Worm (Caenorhabditis elegans) whole organism, L1 larva: ENCODE measurements around the gene K09C6.7.

ENCODE experiments used
- C04F5.9 ChIP-seq: sonication (generic microtip); optimal IDR thresholded peaks from 2 replicates; lab custom pipeline; 2016; ENCODE audit warnings: missing genetic modification characterization, missing compliant biosample characterization
- C34B4.2 ChIP-seq: sonication (generic microtip); optimal IDR thresholded peaks from 2 replicates; lab custom pipeline; 2017; ENCODE audit warnings: mild to moderate bottlenecking, missing genetic modification characterization, missing compliant biosample characterization
- F16B12.6 ChIP-seq: fragments of 150-350 bp; optimal IDR thresholded peaks from 2 replicates; lab custom pipeline; 2014; ENCODE audit warnings: missing biosample characterization, missing genetic modification characterization
- alr-1 ChIP-seq: fragments of 200-800 bp; sonication (Bioruptor generic); optimal IDR thresholded peaks from 2 replicates; lab custom pipeline; 2018; ENCODE audit warnings: borderline replicate concordance, mild to moderate bottlenecking, missing genetic modification characterization, missing compliant biosample characterization
- ama-1 ChIP-seq: fragments of 150-350 bp; optimal IDR thresholded peaks from 2 replicates; lab custom pipeline; 2014
- blmp-1 ChIP-seq: fragments of 150-350 bp; optimal IDR thresholded peaks from 2 replicates; lab custom pipeline; 2014; ENCODE audit warnings: missing biosample characterization, missing genetic modification characterization
- ceh-63 ChIP-seq: fragments of 200-800 bp; sonication (Bioruptor generic); optimal IDR thresholded peaks from 2 replicates; lab custom pipeline; 2018; ENCODE audit warnings: mild to moderate bottlenecking, missing genetic modification characterization, missing compliant biosample characterization
- ceh-82 ChIP-seq, 3 experiments: fragments of 150-350 bp in 1 of 3; sonication (generic microtip) in 2 of 3; optimal IDR thresholded peaks; 2 replicates each; lab custom pipeline; 2014 to 2017; ENCODE audit warnings: missing biosample characterization in 3 of 3, missing genetic modification characterization in 3 of 3
- dpl-1 ChIP-seq, 3 experiments: fragments of 150-350 bp in 2 of 3; sonication (generic microtip) in 1 of 3; optimal IDR thresholded peaks; 2 replicates each; lab custom pipeline; 2014 to 2017; ENCODE audit warnings: missing biosample characterization in 3 of 3, missing genetic modification characterization in 3 of 3, missing genetic modification reagents in 3 of 3
- egl-27 ChIP-seq, 2 experiments: fragments of 150-350 bp in 1 of 2; sonication (generic microtip); optimal IDR thresholded peaks; 3 replicates each; lab custom pipeline; 2017 to 2018; ENCODE audit warnings: missing biosample characterization in 2 of 2, missing genetic modification characterization in 2 of 2, missing genetic modification reagents in 2 of 2
- elt-3 ChIP-seq, 6 experiments: fragments of 150-350 bp in 1 of 6; sonication (generic microtip); optimal IDR thresholded peaks; 2 replicates each; lab custom pipeline; 2017 to 2018; ENCODE audit warnings: missing biosample characterization in 6 of 6, missing genetic modification characterization in 6 of 6, inconsistent platforms in 1 of 6
- ets-5 ChIP-seq: fragments of 200-800 bp; sonication (Bioruptor generic); IDR thresholded peaks from 2 replicates; pipeline ENCODE4 v1.3.6; 2022; ENCODE audit warnings: missing genetic modification characterization, missing compliant biosample characterization
- fkh-10 ChIP-seq: sonication (generic microtip); optimal IDR thresholded peaks from 2 replicates; lab custom pipeline; 2017; ENCODE audit warnings: missing biosample characterization, missing genetic modification reagents, missing genetic modification characterization
- isw-1 ChIP-seq: fragments of 200-800 bp; sonication (Bioruptor generic); IDR thresholded peaks from 2 replicates; pipeline ENCODE4 v1.3.6; 2022; ENCODE audit warnings: missing genetic modification characterization, missing compliant biosample characterization
- jun-1 ChIP-seq: fragments of 150-350 bp; optimal IDR thresholded peaks from 2 replicates; lab custom pipeline; 2014; ENCODE audit warnings: missing biosample characterization, missing genetic modification reagents, missing genetic modification characterization
- lin-13 ChIP-seq: fragments of 150-350 bp; optimal IDR thresholded peaks from 2 replicates; lab custom pipeline; 2014; ENCODE audit warnings: missing biosample characterization, missing genetic modification reagents, missing genetic modification characterization
- lin-15B ChIP-seq: fragments of 150-350 bp; sonication (generic microtip); optimal IDR thresholded peaks from 3 replicates; lab custom pipeline; 2014; ENCODE audit warnings: missing biosample characterization, missing genetic modification characterization
- lin-35 ChIP-seq, 2 experiments: fragments of 150-350 bp; optimal IDR thresholded peaks; 2 replicates each; lab custom pipeline; 2014; ENCODE audit warnings: missing biosample characterization in 2 of 2, missing genetic modification characterization in 2 of 2, missing genetic modification reagents in 2 of 2
- lin-39 ChIP-seq: fragments of 150-350 bp; optimal IDR thresholded peaks from 2 replicates; lab custom pipeline; 2014; ENCODE audit warnings: missing biosample characterization, missing genetic modification reagents, missing genetic modification characterization
- mab-9 ChIP-seq: fragments of 200-800 bp; sonication (Bioruptor generic); IDR thresholded peaks from 2 replicates; pipeline ENCODE4 v1.3.6; 2022; ENCODE audit warnings: missing genetic modification reagents, missing genetic modification characterization, missing compliant biosample characterization
- mep-1 ChIP-seq: fragments of 150-350 bp; optimal IDR thresholded peaks from 2 replicates; lab custom pipeline; 2014; ENCODE audit warnings: missing biosample characterization, missing genetic modification characterization
- nhr-12 ChIP-seq: sonication (generic microtip); optimal IDR thresholded peaks from 2 replicates; lab custom pipeline; 2017; ENCODE audit warnings: missing biosample characterization, missing genetic modification characterization
- nhr-20 ChIP-seq: sonication (generic microtip); optimal IDR thresholded peaks from 2 replicates; lab custom pipeline; 2016; ENCODE audit warnings: mild to moderate bottlenecking, missing genetic modification characterization, missing compliant biosample characterization
- nhr-237 ChIP-seq: fragments of 150-350 bp; optimal IDR thresholded peaks from 2 replicates; lab custom pipeline; 2014; ENCODE audit warnings: missing biosample characterization, missing genetic modification characterization
- nhr-47 ChIP-seq: sonication (generic microtip); optimal IDR thresholded peaks from 2 replicates; lab custom pipeline; 2016; ENCODE audit warnings: mild to moderate bottlenecking, missing genetic modification characterization, moderate library complexity, missing compliant biosample characterization
- nhr-71 ChIP-seq: sonication (generic microtip); optimal IDR thresholded peaks from 2 replicates; lab custom pipeline; 2016; ENCODE audit warnings: mild to moderate bottlenecking, missing genetic modification characterization, moderate library complexity, missing compliant biosample characterization
- nhr-85 ChIP-seq: sonication (generic microtip); peaks from one replicate; lab custom pipeline; 2016; ENCODE audit warnings: missing genetic modification characterization, inconsistent platforms, missing compliant biosample characterization
- pax-3 ChIP-seq: fragments of 200-800 bp; sonication (Bioruptor generic); optimal IDR thresholded peaks from 2 replicates; lab custom pipeline; 2018; ENCODE audit warnings: mild to moderate bottlenecking, missing genetic modification characterization, moderate library complexity, missing compliant biosample characterization
- rnt-1 ChIP-seq: sonication (generic microtip); optimal IDR thresholded peaks from 2 replicates; lab custom pipeline; 2016; ENCODE audit warnings: mild to moderate bottlenecking, missing genetic modification characterization, moderate library complexity, missing compliant biosample characterization
- snpc-4 ChIP-seq: fragments of 150-350 bp; optimal IDR thresholded peaks from 2 replicates; lab custom pipeline; 2014; ENCODE audit warnings: missing biosample characterization, missing genetic modification characterization
- snu-23 ChIP-seq: sonication (generic microtip); optimal IDR thresholded peaks from 2 replicates; lab custom pipeline; 2016; ENCODE audit warnings: missing genetic modification characterization, missing compliant biosample characterization
- sptf-1 ChIP-seq: fragments of 150-350 bp; optimal IDR thresholded peaks from 2 replicates; lab custom pipeline; 2014; ENCODE audit warnings: missing biosample characterization, missing genetic modification characterization
- swsn-7 ChIP-seq: sonication (generic microtip); optimal IDR thresholded peaks from 2 replicates; lab custom pipeline; 2016; ENCODE audit warnings: missing genetic modification characterization, missing compliant biosample characterization
- tlp-1 ChIP-seq: fragments of 150-350 bp; optimal IDR thresholded peaks from 2 replicates; lab custom pipeline; 2014; ENCODE audit warnings: missing biosample characterization, missing genetic modification characterization
- unc-30 ChIP-seq: sonication (generic microtip); optimal IDR thresholded peaks from 2 replicates; lab custom pipeline; 2017; ENCODE audit warnings: missing biosample characterization, missing genetic modification characterization
- unc-86 ChIP-seq: sonication (generic microtip); optimal IDR thresholded peaks from 2 replicates; lab custom pipeline; 2016; ENCODE audit warnings: missing genetic modification characterization, missing compliant biosample characterization
- xbp-1 ChIP-seq: sonication (generic microtip); optimal IDR thresholded peaks from 2 replicates; lab custom pipeline; 2016; ENCODE audit warnings: missing genetic modification characterization, missing compliant biosample characterization
- zag-1 ChIP-seq: fragments of 150-350 bp; optimal IDR thresholded peaks from 2 replicates; lab custom pipeline; 2014; ENCODE audit warnings: missing biosample characterization, missing genetic modification characterization
- ztf-11 ChIP-seq, 2 experiments: sonication (generic microtip); optimal IDR thresholded peaks; 2 replicates each; lab custom pipeline; 2016 to 2017; ENCODE audit warnings: missing genetic modification characterization in 2 of 2, missing biosample characterization in 1 of 2, missing compliant biosample characterization in 1 of 2
- ztf-4 ChIP-seq: fragments of 150-350 bp; optimal IDR thresholded peaks from 2 replicates; lab custom pipeline; 2014; ENCODE audit warnings: missing biosample characterization, missing genetic modification characterization

The K09C6.7 gene

ce11 chrV:871029-871428 is 32.1 kb upstream of the K09C6.7 start, which contains the start of gene T02B11.4:
T02B11.4 (minus strand) TSS chrV:871129.
- TF ChIP-seq lin-15B (tag; lab: Kevin White, UChicago) (no peak), C04F5.9 (no peak), jun-1 (tag; lab: Kevin White, UChicago) (no peak), pax-3 (tag; lab: Kevin White, UChicago) (no peak), nhr-20 (tag; lab: Kevin White, UChicago) (no peak), elt-3 (tag; optimal IDR thresholded peaks at IDR 0.05; lab: Kevin White, UChicago) (no peak), swsn-7 (tag; lab: Kevin White, UChicago) (no peak), ztf-11 (tag; optimal IDR thresholded peaks at IDR 0.05; lab: Kevin White, UChicago) (no peak), zag-1 (tag; lab: Kevin White, UChicago) (no peak), mep-1 (tag; lab: Kevin White, UChicago) (no peak), lin-39 (tag; lab: Kevin White, UChicago) (no peak), lin-35 (GFP tag; optimal IDR thresholded peaks at IDR 0.05; lab: Kevin White, UChicago) (no peak), fkh-10 (GFP tag; lab: Kevin White, UChicago) (no peak), dpl-1 (GFP tag; optimal IDR thresholded peaks at IDR 0.05; lab: Kevin White, UChicago) (no peak), unc-30 (no peak)

ce11 chrV:866729-867128 is 27.8 kb upstream of the K09C6.7 start, which contains the start of gene T02B11.3:
T02B11.3 (minus strand) TSS chrV:866829.
- TF ChIP-seq mab-9 (no peak), nhr-12 (tag; lab: Kevin White, UChicago) (no peak), ceh-82 (tag; optimal IDR thresholded peaks at IDR 0.05; lab: Kevin White, UChicago) (no peak), isw-1 (GFP tag; lab: Robert Waterston, UW) (no peak), F16B12.6 (tag; lab: Kevin White, UChicago) (no peak), egl-27 (tag; optimal IDR thresholded peaks at IDR 0.05; lab: Kevin White, UChicago) (no peak)

ce11 chrV:858841-859456 is 20.1 kb upstream of the K09C6.7 start:
- TF ChIP-seq snpc-4 (tag; lab: Kevin White, UChicago): peak; percentile 91
- TF ChIP-seq nhr-85 (tag; lab: Kevin White, UChicago): no peak
- no peak for TF ChIP-seq C34B4.2

- TF ChIP-seq nhr-85 (tag; lab: Kevin White, UChicago) (no peak), pax-3 (tag; lab: Kevin White, UChicago) (no peak), alr-1 (no peak), tlp-1 (no peak), fkh-10 (GFP tag; lab: Kevin White, UChicago) (no peak), nhr-47 (tag; lab: Kevin White, UChicago) (no peak), snpc-4 (tag; lab: Kevin White, UChicago) (no peak), ama-1 (lab: Kevin White, UChicago) (no peak), blmp-1 (tag; lab: Kevin White, UChicago) (no peak), ceh-63 (GFP tag; lab: Kevin White, UChicago) (no peak), sptf-1 (tag; lab: Kevin White, UChicago) (no peak), snu-23 (GFP tag; lab: Kevin White, UChicago) (no peak), ets-5 (GFP tag; lab: Robert Waterston, UW) (no peak), xbp-1 (tag; lab: Kevin White, UChicago) (no peak), nhr-71 (tag; lab: Kevin White, UChicago) (no peak), unc-86 (no peak), rnt-1 (tag; lab: Kevin White, UChicago) (no peak), lin-13 (no peak), ztf-4 (tag; lab: Kevin White, UChicago) (no peak), nhr-237 (tag; lab: Kevin White, UChicago) (no peak)
Observed at ce11 chrV:856549-856948, 17.7 kb upstream of the K09C6.7 start, which contains the start of gene K09C6.2. K09C6.2 (plus strand) TSS chrV:856849.
